Worm (Caenorhabditis elegans) whole organism, late embryonic: ENCODE measurements around the gene F13H6.5.

Experiments used
- F13H6.1 ChIP-seq: sonication (generic microtip); optimal IDR thresholded peaks from 2 replicates; lab custom pipeline; 2016; ENCODE audit warnings: missing genetic modification characterization, missing compliant biosample characterization
- T23F11.4 ChIP-seq: fragments of 200-800 bp; sonication (Bioruptor generic); optimal IDR thresholded peaks from 2 replicates; lab custom pipeline; 2018; ENCODE audit warnings: mild to moderate bottlenecking, missing genetic modification characterization, missing compliant biosample characterization
- ceh-18 ChIP-seq: sonication (generic microtip); optimal IDR thresholded peaks from 2 replicates; lab custom pipeline; 2016; ENCODE audit warnings: missing genetic modification characterization, missing compliant biosample characterization
- ceh-19 ChIP-seq: fragments of 200-800 bp; sonication (Bioruptor generic); optimal IDR thresholded peaks from 2 replicates; lab custom pipeline; 2018; ENCODE audit warnings: mild to moderate bottlenecking, missing genetic modification characterization, missing compliant biosample characterization
- ceh-30 ChIP-seq: fragments of 150-350 bp; optimal IDR thresholded peaks from 2 replicates; lab custom pipeline; 2014; ENCODE audit warnings: missing biosample characterization, missing genetic modification characterization
- ceh-9 ChIP-seq: sonication (generic microtip); optimal IDR thresholded peaks from 2 replicates; lab custom pipeline; 2016; ENCODE audit warnings: mild to moderate bottlenecking, missing genetic modification characterization, inconsistent platforms, missing compliant biosample characterization
- elt-2 ChIP-seq: sonication (generic microtip); optimal IDR thresholded peaks from 2 replicates; lab custom pipeline; 2016; ENCODE audit warnings: missing genetic modification reagents, missing genetic modification characterization, missing compliant biosample characterization
- hlh-13 ChIP-seq: fragments of 200-800 bp; sonication (Bioruptor generic); optimal IDR thresholded peaks from 2 replicates; lab custom pipeline; 2018; ENCODE audit warnings: mild to moderate bottlenecking, missing genetic modification characterization, missing compliant biosample characterization
- hlh-15 ChIP-seq: sonication (generic microtip); optimal IDR thresholded peaks from 2 replicates; lab custom pipeline; 2016; ENCODE audit warnings: missing genetic modification characterization, missing compliant biosample characterization
- hlh-30 ChIP-seq: sonication (generic microtip); optimal IDR thresholded peaks from 2 replicates; lab custom pipeline; 2017; ENCODE audit warnings: antibody characterized with exemption, missing genetic modification characterization, missing compliant biosample characterization; ENCODE audit not compliant: insufficient read depth
- hlh-6 ChIP-seq: sonication (generic microtip); optimal IDR thresholded peaks from 2 replicates; lab custom pipeline; 2016; ENCODE audit warnings: missing genotype, missing genetic modification characterization, missing compliant biosample characterization
- mec-3 ChIP-seq: sonication (generic microtip); optimal IDR thresholded peaks from 2 replicates; lab custom pipeline; 2016; ENCODE audit warnings: borderline replicate concordance, missing genetic modification characterization, missing compliant biosample characterization
- nhr-11 ChIP-seq: fragments of 150-350 bp; optimal IDR thresholded peaks from 2 replicates; lab custom pipeline; 2014; ENCODE audit warnings: missing biosample characterization, missing genetic modification characterization
- pag-3 ChIP-seq: sonication (generic microtip); optimal IDR thresholded peaks from 2 replicates; lab custom pipeline; 2016; ENCODE audit warnings: missing compliant biosample characterization, missing genetic modification characterization, borderline replicate concordance
- pqm-1 ChIP-seq: sonication (generic microtip); optimal IDR thresholded peaks from 2 replicates; lab custom pipeline; 2016; ENCODE audit warnings: missing genetic modification characterization, missing compliant biosample characterization
- sdc-2 ChIP-seq: sonication (generic microtip); optimal IDR thresholded peaks from 2 replicates; lab custom pipeline; 2016; ENCODE audit warnings: missing genotype, missing genetic modification characterization, missing compliant biosample characterization
- sox-2 ChIP-seq: fragments of 200-800 bp; sonication (Bioruptor generic); IDR thresholded peaks from 2 replicates; pipeline ENCODE4 v1.3.6; 2022; ENCODE audit warnings: missing genetic modification reagents, missing genetic modification characterization, missing compliant biosample characterization
- unc-55 ChIP-seq: sonication (generic microtip); optimal IDR thresholded peaks from 2 replicates; lab custom pipeline; 2017; ENCODE audit warnings: missing biosample characterization, missing genetic modification reagents, missing genetic modification characterization
- unc-86 ChIP-seq: sonication (generic microtip); optimal IDR thresholded peaks from 2 replicates; lab custom pipeline; 2016; ENCODE audit warnings: missing genetic modification characterization, missing compliant biosample characterization

Gene F13H6.5

ce11 chrV:6323602-6324001 lies 51.1 kb downstream of the F13H6.5 start:
- TF ChIP-seq elt-2 (tag; lab: Kevin White, UChicago) (no peak), sdc-2 (tag; lab: Kevin White, UChicago) (no peak), ceh-30 (tag; lab: Kevin White, UChicago) (no peak), unc-55 (GFP tag; lab: Kevin White, UChicago) (no peak), ceh-18 (tag; lab: Kevin White, UChicago) (no peak), nhr-11 (tag; lab: Kevin White, UChicago) (no peak), sox-2 (no peak), pag-3 (no peak), ceh-19 (GFP tag; lab: Kevin White, UChicago) (no peak), hlh-15 (tag; lab: Kevin White, UChicago) (no peak)

DNA sequence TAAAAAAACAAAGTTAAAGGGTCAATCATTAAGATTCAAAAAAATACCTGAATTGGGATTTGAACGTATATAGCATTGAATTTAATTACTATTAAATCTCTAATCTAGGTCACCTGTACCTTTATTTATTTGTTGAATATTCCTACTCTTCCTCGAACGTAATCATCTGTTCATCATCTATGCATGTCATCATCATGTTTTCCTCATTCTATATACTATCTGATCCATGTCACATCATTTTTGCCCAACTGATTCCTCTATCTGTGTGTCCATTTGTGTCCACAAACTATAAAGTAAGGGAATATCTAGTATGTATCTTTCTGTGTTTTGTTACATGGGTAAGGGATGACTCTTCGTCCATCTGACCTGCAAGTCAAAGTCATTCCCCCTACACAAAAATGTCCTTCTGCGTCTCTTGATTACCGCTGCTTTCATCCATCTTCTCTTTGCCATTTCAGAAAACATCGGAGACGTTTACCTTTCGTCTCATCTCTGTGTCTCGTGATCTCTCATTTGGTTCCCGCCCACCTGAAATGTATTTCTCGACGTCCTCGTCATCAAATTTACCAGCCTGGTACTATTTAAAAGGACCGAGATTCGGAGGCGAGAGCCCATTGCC lies 51.9 kb downstream of the F13H6.5 start:
- TF ChIP-seq pag-3 (no peak), T23F11.4 (no peak), mec-3 (tag; lab: Kevin White, UChicago) (no peak), hlh-30 (no peak), hlh-6 (tag; lab: Kevin White, UChicago) (no peak), F13H6.1 (tag; lab: Kevin White, UChicago) (no peak), pqm-1 (tag; lab: Kevin White, UChicago) (no peak), ceh-9 (tag; lab: Kevin White, UChicago) (no peak), ceh-19 (GFP tag; lab: Kevin White, UChicago) (no peak), sox-2 (no peak), unc-86 (tag; lab: Kevin White, UChicago) (no peak), hlh-13 (GFP tag; lab: Kevin White, UChicago) (no peak)
- TF ChIP-seq, all 69 proteins: peak for 0
